Fruit fly (Drosophila melanogaster) whole organism: Measurements from ENCODE around the gene E23.

Experiments used
- CG8478 ChIP-seq: fragments of >200 bp; optimal IDR thresholded peaks from 2 replicates; lab custom pipeline; 2018; ENCODE audit warnings: inconsistent platforms
- psq ChIP-seq: fragments of >200 bp; optimal IDR thresholded peaks from 2 replicates; lab custom pipeline; 2017
- usp ChIP-seq: fragments of >200 bp; optimal IDR thresholded peaks from 2 replicates; lab custom pipeline; 2017; ENCODE audit warnings: missing biosample characterization, missing genetic modification characterization, mixed read lengths

dm6 chr2L:3299803-3300202 lies 54.8 kb downstream of the E23 start:
- no peak for TF ChIP-seq psq
- no peak for TF ChIP-seq usp (GFP tag; lab: Kevin White, UChicago)
- TF ChIP-seq CG8478 (lab: Kevin White, UChicago): no peak
